Fruit fly (Drosophila melanogaster) whole organism, embryonic: ENCODE data around the gene CG2875.

ENCODE experiments used
- B-H2 ChIP-seq: fragments of 200-800 bp; sonication (Bioruptor generic); optimal IDR thresholded peaks from 2 replicates; lab custom pipeline; 2018; ENCODE audit warnings: missing biosample characterization, mild to moderate bottlenecking, missing genetic modification characterization
- Bgb ChIP-seq: fragments of 200-800 bp; sonication (Bioruptor generic); IDR thresholded peaks from 2 replicates; pipeline ENCODE4 v1.3.6; 2022; ENCODE audit warnings: missing biosample characterization, missing genetic modification characterization; ENCODE audit not compliant: partially characterized antibody
- CG10147 ChIP-seq: fragments of 200-800 bp; sonication (Bioruptor generic); optimal IDR thresholded peaks from 2 replicates; lab custom pipeline; 2019; ENCODE audit warnings: missing biosample characterization, mild to moderate bottlenecking, missing genetic modification characterization, moderate library complexity
- CG13287 ChIP-seq: fragments of 200-800 bp; sonication (Bioruptor generic); IDR thresholded peaks from 2 replicates; pipeline ENCODE4 v1.3.6; 2022; ENCODE audit warnings: missing biosample characterization, missing genetic modification characterization; ENCODE audit not compliant: partially characterized antibody
- CG15514 ChIP-seq: fragments of 200-800 bp; sonication (Bioruptor generic); optimal IDR thresholded peaks from 3 replicates; lab custom pipeline; 2017; ENCODE audit warnings: missing biosample characterization, missing genetic modification characterization, mild to moderate bottlenecking, moderate library complexity, missing genetic modification reagents
- CG1603 ChIP-seq: fragments of 200-800 bp; sonication (Bioruptor generic); optimal IDR thresholded peaks from 2 replicates; lab custom pipeline; 2019; ENCODE audit warnings: missing biosample characterization, mild to moderate bottlenecking, missing genetic modification characterization, moderate library complexity
- CG16779 ChIP-seq: fragments of 200-800 bp; sonication (Bioruptor generic); IDR thresholded peaks from 2 replicates; pipeline ENCODE4 v1.3.6; 2022; ENCODE audit warnings: missing biosample characterization, missing genetic modification characterization
- CG16813 ChIP-seq: fragments of 200-800 bp; sonication (Bioruptor generic); IDR thresholded peaks from 3 replicates; pipeline ENCODE4 v1.3.6; 2022; ENCODE audit warnings: missing biosample characterization, missing genetic modification characterization; ENCODE audit not compliant: partially characterized antibody
- CG17802 ChIP-seq: fragments of 200-800 bp; sonication (Bioruptor generic); optimal IDR thresholded peaks from 2 replicates; lab custom pipeline; 2018; ENCODE audit warnings: missing biosample characterization, mild to moderate bottlenecking, missing genetic modification characterization, moderate library complexity
- CG17912 ChIP-seq: fragments of 200-800 bp; sonication (Bioruptor generic); optimal IDR thresholded peaks from 2 replicates; lab custom pipeline; 2018; ENCODE audit warnings: missing biosample characterization, mild to moderate bottlenecking, missing genetic modification characterization
- CG30403 ChIP-seq: fragments of 200-800 bp; sonication (Bioruptor generic); optimal IDR thresholded peaks from 3 replicates; lab custom pipeline; 2016; ENCODE audit warnings: missing biosample characterization, missing genetic modification characterization
- CG3995 ChIP-seq: fragments of 200-800 bp; sonication (Bioruptor generic); optimal IDR thresholded peaks from 3 replicates; lab custom pipeline; 2016; ENCODE audit warnings: missing biosample characterization, missing genetic modification characterization
- CG7987 ChIP-seq: fragments of 200-800 bp; sonication (Bioruptor generic); optimal IDR thresholded peaks from 2 replicates; lab custom pipeline; 2018; ENCODE audit warnings: missing biosample characterization, mild to moderate bottlenecking, missing genetic modification characterization, moderate library complexity
- CG8290 ChIP-seq, 3 experiments: fragments of 200-800 bp; sonication (Bioruptor generic); optimal IDR thresholded peaks; 2 replicates each; lab custom pipeline; 2016 to 2019; ENCODE audit warnings: missing biosample characterization in 3 of 3, missing genetic modification characterization in 3 of 3, mild to moderate bottlenecking in 2 of 3, moderate library complexity in 1 of 3
- CG9797 ChIP-seq: fragments of 200-800 bp; sonication (Bioruptor generic); optimal IDR thresholded peaks from 3 replicates; lab custom pipeline; 2018; ENCODE audit warnings: missing biosample characterization, mild to moderate bottlenecking, missing genetic modification characterization
- D19B ChIP-seq: fragments of 200-800 bp; sonication (Bioruptor generic); optimal IDR thresholded peaks from 2 replicates; lab custom pipeline; 2017; ENCODE audit warnings: missing biosample characterization, mild to moderate bottlenecking, missing genetic modification characterization
- Dek ChIP-seq: fragments of 200-800 bp; sonication (Bioruptor generic); optimal IDR thresholded peaks from 3 replicates; lab custom pipeline; 2019; ENCODE audit warnings: missing biosample characterization, mild to moderate bottlenecking, missing genetic modification characterization, moderate library complexity
- Dfd ChIP-seq, 2 experiments: fragments of >200 bp; optimal IDR thresholded peaks; 2 replicates each; lab custom pipeline; 2017; ENCODE audit warnings: missing biosample characterization in 2 of 2, missing genetic modification characterization in 2 of 2
- Dp ChIP-seq: fragments of 200-800 bp; sonication (Bioruptor generic); optimal IDR thresholded peaks from 2 replicates; lab custom pipeline; 2018; ENCODE audit warnings: missing biosample characterization, mild to moderate bottlenecking, missing genetic modification characterization, moderate library complexity
- E2f2 ChIP-seq: fragments of 200-800 bp; sonication (Bioruptor generic); IDR thresholded peaks from 2 replicates; pipeline ENCODE4 v1.3.6; 2022; ENCODE audit warnings: missing biosample characterization, missing genetic modification characterization
- Ets65A ChIP-seq: fragments of 200-800 bp; sonication (Bioruptor generic); peaks from one replicate; lab custom pipeline; 2016; ENCODE audit warnings: missing biosample characterization, missing genetic modification characterization
- HmgZ ChIP-seq: fragments of 200-800 bp; sonication (Bioruptor generic); optimal IDR thresholded peaks from 2 replicates; lab custom pipeline; 2018; ENCODE audit warnings: missing biosample characterization, mild to moderate bottlenecking, missing genetic modification characterization
- Hr51 ChIP-seq, 2 experiments: fragments of 200-800 bp; sonication (Bioruptor generic); optimal IDR thresholded peaks; 2 replicates in 1 of 2; 3 replicates in 1 of 2; lab custom pipeline; 2016 to 2018; ENCODE audit warnings: missing biosample characterization in 2 of 2, missing genetic modification characterization in 2 of 2, mild to moderate bottlenecking in 1 of 2, moderate library complexity in 1 of 2
- Lhr ChIP-seq: fragments of 200-800 bp; sonication (Bioruptor generic); optimal IDR thresholded peaks from 3 replicates; lab custom pipeline; 2017; ENCODE audit warnings: mild to moderate bottlenecking, missing biosample characterization, missing genetic modification reagents, missing genetic modification characterization
- Med ChIP-seq: fragments of 200-800 bp; sonication (Bioruptor generic); peaks from one replicate; lab custom pipeline; 2016; ENCODE audit warnings: missing biosample characterization, missing genetic modification characterization, mild to moderate bottlenecking, inconsistent platforms, moderate library complexity
- Nf-YB ChIP-seq: fragments of 200-800 bp; sonication (Bioruptor generic); optimal IDR thresholded peaks from 3 replicates; lab custom pipeline; 2019; ENCODE audit warnings: missing biosample characterization, mild to moderate bottlenecking, missing genetic modification characterization, moderate library complexity
- Nf-YC ChIP-seq: fragments of 200-800 bp; optimal IDR thresholded peaks from 3 replicates; lab custom pipeline; 2019; ENCODE audit warnings: missing biosample characterization, mild to moderate bottlenecking, missing genetic modification characterization, moderate library complexity
- amos ChIP-seq: fragments of 200-800 bp; sonication (Bioruptor generic); IDR thresholded peaks from 2 replicates; pipeline ENCODE4 v1.3.6; 2022; ENCODE audit warnings: missing biosample characterization, missing genetic modification characterization; ENCODE audit not compliant: partially characterized antibody
- bcd ChIP-seq: fragments of 200-800 bp; sonication (Bioruptor generic); optimal IDR thresholded peaks from 2 replicates; lab custom pipeline; 2017; ENCODE audit warnings: missing biosample characterization, mild to moderate bottlenecking, missing genetic modification characterization
- bowl ChIP-seq: fragments of 200-800 bp; sonication (Bioruptor generic); IDR thresholded peaks from 2 replicates; pipeline ENCODE4 v1.3.6; 2022; ENCODE audit warnings: missing biosample characterization, missing genetic modification characterization
- cg ChIP-seq: fragments of 200-800 bp; sonication (Bioruptor generic); optimal IDR thresholded peaks from 3 replicates; lab custom pipeline; 2019; ENCODE audit warnings: missing biosample characterization, mild to moderate bottlenecking, missing genetic modification characterization, moderate library complexity
- da ChIP-seq: fragments of 200-800 bp; sonication (Bioruptor generic); optimal IDR thresholded peaks from 2 replicates; lab custom pipeline; 2016; ENCODE audit warnings: missing biosample characterization, missing genetic modification characterization
- eve ChIP-seq, 2 experiments: fragments of >200 bp; optimal IDR thresholded peaks; 2 replicates each; lab custom pipeline; 2017; ENCODE audit warnings: missing biosample characterization in 2 of 2, missing genetic modification characterization in 2 of 2
- gfzf ChIP-seq: fragments of 200-800 bp; sonication (Bioruptor generic); optimal IDR thresholded peaks from 2 replicates; lab custom pipeline; 2016; ENCODE audit warnings: missing biosample characterization, mild to moderate bottlenecking, missing genetic modification characterization, moderate library complexity
- hth ChIP-seq: fragments of >200 bp; optimal IDR thresholded peaks from 2 replicates; lab custom pipeline; 2017; ENCODE audit warnings: inconsistent platforms
- pita ChIP-seq: fragments of 200-800 bp; sonication (Bioruptor generic); optimal IDR thresholded peaks from 2 replicates; lab custom pipeline; 2017; ENCODE audit warnings: missing biosample characterization, mild to moderate bottlenecking, missing genetic modification characterization
- pzg ChIP-seq: fragments of 200-800 bp; sonication (Bioruptor generic); optimal IDR thresholded peaks from 3 replicates; lab custom pipeline; 2018; ENCODE audit warnings: missing biosample characterization, mild to moderate bottlenecking, missing genetic modification characterization, moderate library complexity
- ro ChIP-seq: fragments of 200-800 bp; sonication (Bioruptor generic); IDR thresholded peaks from 2 replicates; pipeline ENCODE4 v1.3.6; 2022; ENCODE audit warnings: missing biosample characterization, missing genetic modification characterization
- sens ChIP-seq: fragments of 200-800 bp; sonication (Bioruptor generic); peaks from one replicate; lab custom pipeline; 2016; ENCODE audit warnings: missing biosample characterization, missing genetic modification characterization
- sim ChIP-seq: fragments of 200-800 bp; sonication (Bioruptor generic); IDR thresholded peaks from 2 replicates; pipeline ENCODE4 v1.3.6; 2022; ENCODE audit warnings: missing biosample characterization, missing genetic modification characterization
- tgo ChIP-seq: fragments of 200-800 bp; sonication (Bioruptor generic); IDR thresholded peaks from 3 replicates; pipeline ENCODE4 v1.3.6; 2022; ENCODE audit warnings: missing biosample characterization, missing genetic modification characterization
- twi ChIP-seq: fragments of 200-800 bp; optimal IDR thresholded peaks from 2 replicates; lab custom pipeline; 2019; ENCODE audit warnings: missing biosample characterization, mild to moderate bottlenecking, missing genetic modification characterization, moderate library complexity

Gene CG2875

DNA sequence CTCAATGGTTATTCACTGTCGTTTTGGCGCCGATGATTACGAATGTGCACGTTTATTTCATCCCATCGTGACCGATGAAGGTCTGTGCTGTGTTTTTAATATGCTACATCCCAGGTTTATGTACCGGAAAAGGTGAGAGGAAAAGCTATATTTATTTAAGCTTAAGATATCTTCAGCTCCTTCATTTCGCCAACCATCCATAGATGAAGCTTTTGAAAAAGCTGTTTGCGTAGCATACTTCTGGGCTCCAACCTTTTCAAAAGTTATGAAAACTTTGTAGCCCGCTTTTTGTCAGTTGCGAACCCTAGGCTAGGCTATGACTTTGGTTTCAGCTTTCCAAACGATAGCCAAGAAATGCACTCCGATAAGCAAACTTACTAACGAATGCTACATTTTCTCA lies 3.2 kb downstream of the CG2875 start (continued):
- TF ChIP-seq CG8290 (GFP tag; optimal IDR thresholded peaks at IDR 0.05; lab: Kevin White, UChicago): peak; percentile 90
- TF ChIP-seq CG8290 (tag; optimal IDR thresholded peaks at IDR 0.05; lab: Kevin White, UChicago): peak; percentile 88 to 96
- TF ChIP-seq CG17912: no peak
- no peak for TF ChIP-seq D19B (GFP tag; lab: Kevin White, UChicago)
- TF ChIP-seq gfzf (GFP tag; lab: Kevin White, UChicago): peak; percentile 53
- TF ChIP-seq HmgZ: peak; percentile 54
- TF ChIP-seq Hr51 (GFP tag; optimal IDR thresholded peaks at IDR 0.05; lab: Kevin White, UChicago): no peak
- peak; percentile 41; the same call in 1 of the 2 replicates for TF ChIP-seq CG13287 (GFP tag; lab: Robert Waterston, UW)
- TF ChIP-seq tgo (GFP tag; lab: Robert Waterston, UW): no peak
- no peak for TF ChIP-seq bowl (GFP tag; lab: Robert Waterston, UW)
- TF ChIP-seq CG10147 (GFP tag; lab: Kevin White, UChicago): peak; percentile 13
- TF ChIP-seq Med: peak; percentile 37
- peak; percentile 11 for TF ChIP-seq Dek
- TF ChIP-seq ro: no peak
- TF ChIP-seq Nf-YB (GFP tag; lab: Kevin White, UChicago): no peak
- TF ChIP-seq CG17802 (tag; lab: Kevin White, UChicago): no peak
- TF ChIP-seq sens (GFP tag; lab: Kevin White, UChicago): peak; percentile 40
- peak; percentile 65 for TF ChIP-seq pita (GFP tag; lab: Kevin White, UChicago)
- TF ChIP-seq CG15514 (GFP tag; lab: Kevin White, UChicago): peak; percentile 20
- TF ChIP-seq CG9797: no peak
- peak; percentile 32; the same call in 1 of the 2 replicates for TF ChIP-seq Bgb (GFP tag; lab: Robert Waterston, UW)
- TF ChIP-seq sim: no peak
- peak; percentile 68 for TF ChIP-seq CG3995
- TF ChIP-seq Dp (GFP tag; lab: Kevin White, UChicago): peak; percentile 67
- no peak for TF ChIP-seq Nf-YC (tag; lab: Kevin White, UChicago)
- peak; percentile 29 for TF ChIP-seq pzg (GFP tag; lab: Kevin White, UChicago)
- TF ChIP-seq B-H2 (GFP tag; lab: Kevin White, UChicago): peak; percentile 16
- peak; percentile 68 for TF ChIP-seq E2f2 (GFP tag; lab: Robert Waterston, UW)
- TF ChIP-seq CG1603 (tag; lab: Kevin White, UChicago): peak; percentile 40
- no peak for TF ChIP-seq CG7987 (GFP tag; lab: Kevin White, UChicago)
- no peak for TF ChIP-seq bcd
- peak in 1 of 2 experiments; percentile 7 for TF ChIP-seq eve (GFP tag; optimal IDR thresholded peaks at IDR 0.05; lab: Kevin White, UChicago)
- peak; percentile 41 for TF ChIP-seq Lhr (GFP tag; lab: Kevin White, UChicago)
- no peak for TF ChIP-seq da
- TF ChIP-seq CG16779: no peak
- no peak for TF ChIP-seq hth (lab: Kevin White, UChicago)
- TF ChIP-seq amos (GFP tag; lab: Robert Waterston, UW): peak; percentile 41; the same call in 1 of the 2 replicates

dm6 chrX:3558372-3558771 lies 15.1 kb downstream of the CG2875 start:
- TF ChIP-seq CG16813 (GFP tag; lab: Robert Waterston, UW) (no peak), Ets65A (peak; percentile 25), Dfd (GFP tag; optimal IDR thresholded peaks at IDR 0.05; lab: Kevin White, UChicago) (peak in 1 of 2 experiments; percentile 46), cg (GFP tag; lab: Kevin White, UChicago) (peak; percentile 58), twi (tag; lab: Kevin White, UChicago) (peak; percentile 49), Med (peak; percentile 18), CG30403 (GFP tag; lab: Kevin White, UChicago) (no peak)
- TF ChIP-seq, all 482 proteins: peak for 5
